Fruit fly (Drosophila melanogaster): ENCODE results near the gene CG4995.

Gene CG4995

dm6 chr2L:10356508-10356907 lies 34.2 kb downstream of the CG4995 start, which contains the start of the genes CtsL4 and ClpP:
Gene CtsL4, minus strand, starts transcription at chr2L:10356597.
Gene ClpP, plus strand, starts transcription at chr2L:10356795.
- peak; percentile 50; the same call in 2 of the 3 replicates for TF ChIP-seq dysf (GFP tag; IDR thresholded peaks at IDR 0.05)
- peak; percentile 60 for TF ChIP-seq phol (tag; optimal IDR thresholded peaks at IDR 0.05)
- peak; percentile 26; the same call in 1 of the 3 replicates for TF ChIP-seq ase (GFP tag; IDR thresholded peaks at IDR 0.05)
- peak; percentile 100 for TF ChIP-seq CG1603 (tag; optimal IDR thresholded peaks at IDR 0.05)
- no peak for TF ChIP-seq ewg (GFP tag; optimal IDR thresholded peaks at IDR 0.05)
- peak; percentile 33 for TF ChIP-seq zfh2 (GFP tag; optimal IDR thresholded peaks at IDR 0.05)
- TF ChIP-seq CG12299 (tag; optimal IDR thresholded peaks at IDR 0.05), result peak; percentile 39
- peak; percentile 78 for TF ChIP-seq CG8290 (GFP tag; optimal IDR thresholded peaks at IDR 0.05)
- peak in 1 of 2 experiments; percentile 14 for TF ChIP-seq CG8290 (tag; optimal IDR thresholded peaks at IDR 0.05)
- TF ChIP-seq CG9817 (tag; optimal IDR thresholded peaks at IDR 0.05), result peak; percentile 34
- TF ChIP-seq Opbp (GFP tag; IDR thresholded peaks at IDR 0.05; ENCODE audit: partially characterized antibody), result no peak
- peak; percentile 64 for TF ChIP-seq CG2120 (GFP tag; optimal IDR thresholded peaks at IDR 0.05)
- no peak for TF ChIP-seq Mad (GFP tag; optimal IDR thresholded peaks at IDR 0.05)
- TF ChIP-seq CG13894 (tag; optimal IDR thresholded peaks at IDR 0.05), result no peak
- TF ChIP-seq cato (GFP tag; optimal IDR thresholded peaks at IDR 0.05; ENCODE audit: borderline replicate concordance), result peak; percentile 14
- no peak for TF ChIP-seq CG30431 (GFP tag; optimal IDR thresholded peaks at IDR 0.05)
- TF ChIP-seq gce (GFP tag; IDR thresholded peaks at IDR 0.05), result no peak
- no peak for TF ChIP-seq eyg (GFP tag; optimal IDR thresholded peaks at IDR 0.05)
- no peak for TF ChIP-seq zf30C (GFP tag; optimal IDR thresholded peaks at IDR 0.05)
- TF ChIP-seq Aef1 (GFP tag; IDR thresholded peaks at IDR 0.05), result peak; percentile 40; the same call in 1 of the 3 replicates
- peak; percentile 76 for TF ChIP-seq CG12659 (GFP tag; optimal IDR thresholded peaks at IDR 0.05)
- peak; percentile 4 for TF ChIP-seq CG10654 (GFP tag; optimal IDR thresholded peaks at IDR 0.05)
- no peak for TF ChIP-seq prd (optimal IDR thresholded peaks at IDR 0.05)
- peak; percentile 67; the same call in 2 of the 3 replicates for TF ChIP-seq prd (GFP tag; IDR thresholded peaks at IDR 0.05)
- peak; percentile 57 for TF ChIP-seq CG18262 (tag; optimal IDR thresholded peaks at IDR 0.05)
- peak; percentile 64 for TF ChIP-seq nmo (GFP tag; optimal IDR thresholded peaks at IDR 0.05)
- TF ChIP-seq CG3281 (GFP tag; optimal IDR thresholded peaks at IDR 0.05), result peak; percentile 4
- peak in 1 of 2 experiments; percentile 2 for TF ChIP-seq Hr51 (GFP tag; optimal IDR thresholded peaks at IDR 0.05)
- TF ChIP-seq pros (GFP tag; optimal IDR thresholded peaks at IDR 0.05), result peak; percentile 86
- TF ChIP-seq Gug (GFP tag; IDR thresholded peaks at IDR 0.05), result peak; percentile 47; the same call in 2 of the 4 replicates
- TF ChIP-seq CG11085 (GFP tag; IDR thresholded peaks at IDR 0.05), result no peak
- TF ChIP-seq zfh1 (GFP tag; IDR thresholded peaks at IDR 0.05), result peak; percentile 25; the same call in 1 of the 3 replicates
- TF ChIP-seq CG17361 (GFP tag; IDR thresholded peaks at IDR 0.05), result peak; percentile 76; the same call in 2 of the 3 replicates
- TF ChIP-seq bab2 (GFP tag; optimal IDR thresholded peaks at IDR 0.05), result no peak
- peak; percentile 39 for TF ChIP-seq CG17385 (GFP tag; optimal IDR thresholded peaks at IDR 0.05)
- TF ChIP-seq chinmo (GFP tag; IDR thresholded peaks at IDR 0.05; ENCODE audit: partially characterized antibody), result no peak
- TF ChIP-seq slou (GFP tag; optimal IDR thresholded peaks at IDR 0.05), result no peak
- no peak for TF ChIP-seq Kr (GFP tag; optimal IDR thresholded peaks at IDR 0.05)
- TF ChIP-seq crol (GFP tag; IDR thresholded peaks at IDR 0.05), result no peak
- TF ChIP-seq bsh (GFP tag; optimal IDR thresholded peaks at IDR 0.05), result peak in 1 of 2 experiments; percentile 33
- TF ChIP-seq zen2 (GFP tag; IDR thresholded peaks at IDR 0.05; ENCODE audit: partially characterized antibody), result no peak
- 0 out of 2 replicates have a peak, but pooled peaks have one; percentile 23 for TF ChIP-seq stc (GFP tag; IDR thresholded peaks at IDR 0.05)
- no peak for TF ChIP-seq CrebB (tag; optimal IDR thresholded peaks at IDR 0.05)
- TF ChIP-seq CG9727 (GFP tag; optimal IDR thresholded peaks at IDR 0.05), result no peak
- TF ChIP-seq HHEX (GFP tag; optimal IDR thresholded peaks at IDR 0.05), result peak; percentile 27
- TF ChIP-seq mam (GFP tag; optimal IDR thresholded peaks at IDR 0.05), result peak; percentile 47
- TF ChIP-seq HLH54F (GFP tag; optimal IDR thresholded peaks at IDR 0.05), result peak; percentile 34
- no peak for TF ChIP-seq CG6175 (GFP tag; IDR thresholded peaks at IDR 0.05)
- TF ChIP-seq run (tag; optimal IDR thresholded peaks at IDR 0.05), result no peak
- TF ChIP-seq Med (GFP tag), result peak; percentile 77
- TF ChIP-seq CG10209 (GFP tag; optimal IDR thresholded peaks at IDR 0.05), result peak; percentile 24
